Fruit fly (Drosophila melanogaster) ovary, adult (tissue): Measurements from ENCODE around the gene Sap47.
A peak's percentile ranks its signal among the peaks of the same experiment; 100 is the strongest.

Experiments used
- CG17801 ChIP-seq: fragments of 200-800 bp; optimal IDR thresholded peaks from 2 replicates; lab custom pipeline; 2019; ENCODE audit warnings: missing biosample characterization, mild to moderate bottlenecking, missing genetic modification characterization, moderate library complexity; ENCODE audit not compliant: partially characterized antibody

Gene Sap47

DNA sequence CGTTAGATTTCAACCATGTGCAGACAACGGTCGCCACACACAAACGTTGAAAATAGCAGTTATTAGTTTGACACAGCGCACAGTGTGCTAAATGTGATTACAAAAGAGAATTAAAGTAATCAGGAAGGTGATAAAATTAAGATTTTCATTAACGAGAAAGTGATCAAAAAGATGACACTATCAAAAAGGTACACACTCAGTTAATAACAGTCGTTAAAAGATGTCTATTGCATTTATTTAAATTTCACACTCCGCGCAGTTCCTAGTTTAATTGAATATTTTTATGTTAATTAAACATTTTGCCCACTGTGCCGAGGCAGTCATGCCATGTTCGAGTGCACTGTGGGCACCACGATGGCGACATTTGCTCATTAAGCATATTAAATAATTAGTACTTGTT lies 7.7 kb upstream of the Sap47 start:
- no peak for TF ChIP-seq CG17801 (GFP tag; lab: Kevin White, UChicago)

DNA sequence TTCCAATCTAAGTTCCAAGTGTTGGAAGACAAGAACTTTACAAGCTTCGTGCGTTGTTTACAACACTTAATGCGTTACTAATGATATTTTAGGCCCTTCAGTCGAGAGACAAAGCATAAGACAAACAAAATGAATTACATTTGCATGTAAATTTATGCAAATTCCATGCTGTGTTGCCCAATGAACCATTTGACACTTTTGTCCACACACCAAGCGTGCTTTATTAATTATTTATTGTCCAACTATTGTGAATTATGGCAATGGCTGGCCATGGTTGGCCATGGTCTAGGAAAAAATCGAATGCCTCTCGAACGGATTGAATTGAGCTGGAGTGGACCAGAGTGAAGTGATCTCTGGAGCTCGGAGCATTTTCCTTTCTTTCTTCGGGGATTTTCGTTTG lies 6.8 kb upstream of the Sap47 start:
- TF ChIP-seq CG17801 (GFP tag; lab: Kevin White, UChicago) = no peak

DNA sequence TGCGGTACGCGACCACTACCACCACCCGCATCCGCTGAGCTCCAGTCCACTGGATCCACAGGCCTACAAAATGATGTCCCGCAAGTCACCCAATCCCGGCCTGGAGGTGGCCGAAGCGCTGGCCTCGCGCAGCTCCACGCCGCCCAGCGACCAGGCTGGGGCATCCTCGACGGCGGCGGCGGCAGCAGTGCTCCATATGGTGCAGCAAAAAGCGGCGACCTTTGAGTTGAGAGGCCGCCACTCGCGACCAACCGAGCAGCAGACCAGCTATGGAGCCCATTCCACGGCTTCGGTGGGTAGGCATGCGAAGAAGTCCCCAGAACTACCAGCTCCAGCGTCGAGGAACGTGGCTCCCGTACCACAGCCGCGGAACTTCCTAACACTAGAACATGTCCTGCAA lies 4.8 kb upstream of the Sap47 start:
- no peak for TF ChIP-seq CG17801 (GFP tag; lab: Kevin White, UChicago)

dm6 chr3R:15933609-15934232 lies 1.2 kb upstream of the Sap47 start, which contains the start of the genes CG5478 and blp:
CG5478 (minus strand) TSS chr3R:15933734.
blp (plus strand) TSS chr3R:15933847.
- TF ChIP-seq CG17801 (GFP tag; lab: Kevin White, UChicago) = no peak

dm6 chr3R:15935538-15935937 lies 638 bp downstream of the Sap47 start:
- no peak for TF ChIP-seq CG17801 (GFP tag; lab: Kevin White, UChicago)

DNA sequence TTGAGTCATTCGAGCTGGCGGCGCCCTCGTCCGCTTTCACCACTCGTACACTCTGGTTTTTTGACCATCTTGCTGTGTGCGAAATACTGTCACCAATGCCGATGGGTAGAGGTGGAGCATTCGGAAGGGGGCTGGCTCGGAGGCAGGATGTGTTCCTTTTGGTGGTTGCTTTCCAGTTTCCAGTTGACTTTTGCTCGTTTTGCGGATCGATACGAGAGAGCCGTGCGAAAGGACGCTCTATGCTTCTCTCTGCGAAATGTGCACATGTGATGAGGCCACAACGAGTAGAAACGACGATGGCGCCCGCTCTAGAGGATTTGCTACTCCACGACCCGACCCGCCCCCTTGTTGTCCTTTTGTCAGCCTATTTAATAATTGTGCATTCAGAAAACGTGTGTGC lies 2.8 kb downstream of the Sap47 start:
- TF ChIP-seq CG17801 (GFP tag; lab: Kevin White, UChicago) = no peak

- no peak for TF ChIP-seq CG17801 (GFP tag; lab: Kevin White, UChicago)
These were observed 12.7 kb downstream of the Sap47 start for dm6 chr3R:15947605-15948004.

DNA sequence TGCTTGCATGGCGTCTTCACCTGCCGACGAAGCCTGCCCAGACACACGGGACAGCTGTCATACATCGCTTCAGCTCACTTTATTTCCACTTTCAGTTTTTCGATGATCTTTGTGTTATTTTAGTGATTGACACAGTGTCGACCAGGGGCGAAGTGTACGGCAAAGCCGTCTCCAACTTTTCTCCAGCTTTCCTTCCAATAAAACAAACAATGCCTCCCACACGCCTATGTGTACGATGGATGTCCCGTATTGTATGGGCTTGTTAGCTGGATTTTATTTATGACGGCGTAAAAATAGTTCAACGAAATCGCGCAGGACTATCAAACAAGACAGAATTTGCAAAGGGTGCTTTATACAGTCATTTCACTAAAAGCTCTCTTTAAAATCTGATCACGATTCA lies 15.9 kb downstream of the Sap47 start, which contains the start of the genes CG31088 and CG46383:
TSS of gene CG31088 (minus strand) at position 101 of the 400 bp plus-strand sequence.
TSS of gene CG46383 (minus strand) at position 101 of the 400 bp plus-strand sequence.
- no peak for TF ChIP-seq CG17801 (GFP tag; lab: Kevin White, UChicago)

DNA sequence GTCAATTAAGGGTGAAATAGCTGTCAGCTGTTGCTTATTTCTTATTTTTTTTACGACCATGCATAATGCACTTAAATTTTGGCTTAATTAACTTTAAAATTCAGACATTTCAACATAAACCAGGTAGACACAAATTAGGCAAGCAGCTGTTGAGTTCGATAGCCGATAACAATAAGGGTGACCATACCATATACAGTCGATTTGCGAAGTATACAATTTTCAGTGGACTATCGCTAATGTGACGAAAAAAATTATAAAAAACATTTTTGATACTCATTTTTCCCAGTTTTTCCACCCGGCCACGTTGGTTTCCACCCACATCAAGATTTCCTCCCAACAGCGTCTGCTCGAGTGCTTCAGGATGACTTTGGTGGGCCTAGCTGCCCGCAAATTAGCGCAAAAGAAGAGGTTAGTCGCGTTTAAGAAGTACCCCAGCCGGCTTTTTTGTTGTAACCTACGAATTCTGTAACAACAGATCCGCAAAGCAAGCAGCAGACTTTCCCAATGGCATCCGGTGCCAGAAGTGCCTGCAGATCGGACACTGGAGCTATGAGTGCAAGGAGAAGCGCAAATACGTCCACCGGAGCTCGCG lies 28.9 kb downstream of the Sap47 start, which contains the start of the genes CG4287 and CG5516:
TSS of gene CG4287 (minus strand) at position 178 of the 592 bp plus-strand sequence.
TSS of gene CG5516 (plus strand) at position 195 of the 592 bp plus-strand sequence.
- peak; percentile 61 for TF ChIP-seq CG17801 (GFP tag; lab: Kevin White, UChicago)

- TF ChIP-seq CG17801 (GFP tag; lab: Kevin White, UChicago) = peak; percentile 93
These were observed 30.3 kb downstream of the Sap47 start, which contains the start of the genes CG32856 and Rbf2 for dm6 chr3R:15965169-15965568. CG32856 (minus strand) TSS chr3R:15965351. Rbf2 (plus strand) TSS chr3R:15965446.

DNA sequence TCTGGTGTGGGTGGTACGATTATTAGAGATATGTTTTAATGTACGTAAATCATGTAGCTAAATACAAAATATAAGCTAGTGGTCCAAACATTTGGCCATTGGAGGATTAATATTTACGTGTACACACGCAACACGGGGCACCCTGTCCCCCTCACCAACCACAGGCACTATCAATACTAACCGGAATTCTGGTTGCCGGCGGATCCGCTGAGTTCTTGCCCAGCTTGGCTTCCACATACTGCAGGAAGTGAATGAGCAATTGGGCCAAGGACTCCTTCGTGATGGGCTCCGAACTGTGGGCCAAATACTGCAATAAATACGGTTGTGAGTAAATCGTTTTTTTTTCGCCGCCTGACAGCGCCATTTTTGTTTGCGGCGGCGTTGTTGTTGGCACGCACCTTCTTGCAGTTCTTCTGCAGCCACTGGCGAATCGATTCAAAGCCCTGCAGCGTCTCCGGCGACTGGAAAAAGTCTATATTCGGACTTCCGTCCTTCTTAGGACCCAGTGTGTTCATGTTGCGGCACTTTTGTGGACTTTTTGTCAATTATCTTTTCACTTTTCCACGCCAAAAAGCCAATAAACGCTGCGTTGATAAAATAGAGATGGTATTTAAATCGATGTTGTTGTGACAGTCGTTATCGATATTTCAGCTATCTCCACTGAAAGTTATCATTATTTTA lies 37.5 kb downstream of the Sap47 start, which contains the start of gene mor:
TSS of gene mor (minus strand) at position 616 of the 681 bp plus-strand sequence.
- TF ChIP-seq CG17801 (GFP tag; lab: Kevin White, UChicago) = no peak

DNA sequence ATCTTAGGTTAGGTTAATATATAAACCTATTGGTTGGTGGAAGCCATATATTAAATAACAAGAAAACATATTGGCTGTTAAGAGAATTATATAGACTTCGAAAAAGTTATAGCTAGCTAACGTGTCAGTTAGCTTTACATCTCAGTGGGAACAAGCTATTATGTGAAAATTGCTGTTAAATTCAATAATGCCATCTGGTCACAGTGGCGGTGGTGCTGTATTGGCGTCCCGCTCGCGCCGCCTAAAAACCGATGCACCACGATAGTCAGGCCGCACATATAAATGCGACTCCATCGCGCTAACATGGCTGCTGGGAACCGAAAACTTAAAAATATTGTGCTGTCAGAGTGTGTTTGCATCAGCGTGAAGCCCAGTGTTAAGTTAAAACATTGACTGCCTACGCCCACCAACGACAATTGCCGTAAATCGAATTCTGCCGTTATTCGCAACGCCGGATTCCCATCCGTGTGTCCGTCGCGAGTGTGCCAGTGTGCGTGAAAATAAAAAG lies 38.1 kb downstream of the Sap47 start, which contains the start of gene Hel89B:
TSS of gene Hel89B (plus strand) at position 320 of the 508 bp plus-strand sequence.
- no peak for TF ChIP-seq CG17801 (GFP tag; lab: Kevin White, UChicago)

DNA sequence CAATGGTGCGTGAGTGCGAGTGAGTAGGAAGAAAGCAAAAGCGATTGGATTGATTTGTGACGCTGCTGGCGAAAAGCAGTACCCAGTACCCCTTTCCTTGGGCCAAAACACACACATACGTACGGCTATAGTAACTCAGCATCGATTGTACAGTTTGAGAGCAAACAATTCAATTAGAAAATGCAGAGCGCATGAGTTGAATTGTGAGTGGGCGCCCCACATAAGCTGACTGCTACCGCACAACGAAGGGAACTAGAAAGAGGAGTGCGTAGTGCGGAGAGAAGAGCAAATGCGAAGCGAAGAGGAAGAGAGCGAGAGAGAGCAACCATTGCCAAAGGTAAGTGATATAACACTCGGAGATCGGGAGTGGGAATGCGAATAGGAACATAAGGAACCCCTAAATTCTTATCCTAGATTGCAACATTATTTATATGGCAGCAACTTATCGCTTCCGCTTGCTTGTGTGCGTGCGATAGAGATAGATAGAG lies 38.6 kb downstream of the Sap47 start:
- TF ChIP-seq CG17801 (GFP tag; lab: Kevin White, UChicago) = no peak

dm6 chr3R:15974235-15974634 lies 39.3 kb downstream of the Sap47 start:
- peak; percentile 45 for TF ChIP-seq CG17801 (GFP tag; lab: Kevin White, UChicago)

dm6 chr3R:15975170-15975569 lies 40.3 kb downstream of the Sap47 start:
- no peak for TF ChIP-seq CG17801 (GFP tag; lab: Kevin White, UChicago)
